Worm (Caenorhabditis elegans): ENCODE measurements around the gene thk-1.

DNA sequence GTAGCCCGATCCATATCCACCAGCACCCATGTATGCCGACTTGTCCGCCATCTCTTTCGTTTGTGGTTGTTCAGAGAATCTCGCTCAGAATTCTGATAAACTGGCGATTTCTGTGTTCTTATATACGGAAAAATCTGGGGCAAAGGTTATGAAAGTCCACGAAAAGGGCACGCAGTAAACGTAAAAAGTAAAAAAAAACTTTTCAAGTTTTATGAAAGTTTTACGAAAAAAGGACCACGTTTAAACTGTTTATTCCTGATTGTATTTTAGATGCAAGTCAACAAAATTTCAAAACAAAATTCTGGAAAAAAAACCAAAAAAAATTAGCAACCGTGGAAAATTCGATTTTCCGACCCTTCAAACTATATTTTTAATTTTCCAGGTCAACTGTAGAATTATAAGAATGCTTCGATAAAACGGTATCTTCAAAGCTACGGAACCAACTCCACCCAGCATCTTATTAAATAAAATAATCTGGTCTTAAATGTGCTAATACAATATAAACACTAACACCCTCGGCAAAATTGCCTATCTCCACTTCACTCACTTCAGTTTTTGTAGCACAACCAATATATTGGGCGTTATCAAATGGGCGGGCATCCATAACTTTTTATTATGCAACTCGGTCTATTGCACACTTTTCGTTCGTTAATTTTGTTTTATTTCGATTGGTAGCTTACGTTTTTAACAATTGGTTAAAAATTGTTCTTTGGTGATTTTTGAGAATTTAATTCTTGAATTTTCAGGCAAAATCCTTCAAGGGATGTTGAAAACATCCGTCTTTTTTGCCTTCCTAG lies 12.0 kb downstream of the thk-1 start, which contains the start of the genes nspd-7 and Y43C5A.2:
- no peak for TF ChIP-seq W03F9.2 (tag; optimal IDR thresholded peaks at IDR 0.05)
- no peak for TF ChIP-seq him-1 (tag; optimal IDR thresholded peaks at IDR 0.05)
- TF ChIP-seq dao-5 (tag; optimal IDR thresholded peaks at IDR 0.05), result no peak

Data from whole organism, L4/young adult.